Fruit fly (Drosophila melanogaster): Measurements from ENCODE around the gene CG11178.
A peak's percentile ranks its signal among the peaks of the same experiment; 100 is the strongest.

CG11178 gene

dm6 chrX:13616417-13617050 is 11.1 kb downstream of the CG11178 start, which contains the start of the genes tth and Tango2 (continued):
- TF ChIP-seq CG3919 (GFP tag; optimal IDR thresholded peaks at IDR 0.05) = peak; percentile 78
- TF ChIP-seq vri (GFP tag; optimal IDR thresholded peaks at IDR 0.05) = no peak
- TF ChIP-seq CG3032 (tag; optimal IDR thresholded peaks at IDR 0.05) = peak; percentile 82
- TF ChIP-seq Lpt (GFP tag; optimal IDR thresholded peaks at IDR 0.05) = peak; percentile 71
- TF ChIP-seq pdm3 (GFP tag; optimal IDR thresholded peaks at IDR 0.05) = peak; percentile 93
- TF ChIP-seq fd85E (GFP tag; optimal IDR thresholded peaks at IDR 0.05) = peak; percentile 22
- TF ChIP-seq Sox15 (GFP tag; optimal IDR thresholded peaks at IDR 0.05) = peak; percentile 76
- TF ChIP-seq CG8632 (GFP tag; optimal IDR thresholded peaks at IDR 0.05) = peak; percentile 81
- TF ChIP-seq Hr4 (GFP tag; optimal IDR thresholded peaks at IDR 0.05) = peak; percentile 86
- TF ChIP-seq CG31627 (GFP tag; optimal IDR thresholded peaks at IDR 0.05) = peak; percentile 91
- TF ChIP-seq CG11902 (GFP tag; optimal IDR thresholded peaks at IDR 0.05) = peak; percentile 58
- TF ChIP-seq Eip93F (GFP tag; optimal IDR thresholded peaks at IDR 0.05) = peak; percentile 85
- TF ChIP-seq spab (GFP tag; optimal IDR thresholded peaks at IDR 0.05) = no peak
- no peak for TF ChIP-seq Hr38 (GFP tag; optimal IDR thresholded peaks at IDR 0.05)
- peak; percentile 51 for TF ChIP-seq CG6808 (GFP tag; optimal IDR thresholded peaks at IDR 0.05)
- no peak for TF ChIP-seq dac (GFP tag; optimal IDR thresholded peaks at IDR 0.05)
- TF ChIP-seq CG11762 (GFP tag; optimal IDR thresholded peaks at IDR 0.05; ENCODE audit: insufficient read depth) = peak; percentile 56
- TF ChIP-seq Ets96B (tag; optimal IDR thresholded peaks at IDR 0.05) = peak; percentile 70
- TF ChIP-seq CG4318 (GFP tag; optimal IDR thresholded peaks at IDR 0.05) = no peak
- TF ChIP-seq CG10669 (GFP tag; optimal IDR thresholded peaks at IDR 0.05) = peak; percentile 73
- TF ChIP-seq Met (GFP tag; optimal IDR thresholded peaks at IDR 0.05) = peak; percentile 86
- peak; percentile 68 for TF ChIP-seq fd59A (GFP tag; optimal IDR thresholded peaks at IDR 0.05)
- peak; percentile 56 to 78 for TF ChIP-seq ss (GFP tag; optimal IDR thresholded peaks at IDR 0.05)
- peak in 1 of 2 experiments; percentile 60 for TF ChIP-seq salr (GFP tag; optimal IDR thresholded peaks at IDR 0.05)
- peak; percentile 89 for TF ChIP-seq CG8119 (GFP tag; IDR thresholded peaks at IDR 0.05)
- peak; percentile 58 for TF ChIP-seq CG11294 (GFP tag; IDR thresholded peaks at IDR 0.05)
- peak; percentile 47 for TF ChIP-seq CG1621 (tag; optimal IDR thresholded peaks at IDR 0.05)
- no peak for TF ChIP-seq CG16779 (tag; optimal IDR thresholded peaks at IDR 0.05)
- peak; percentile 77 for TF ChIP-seq net (GFP tag; optimal IDR thresholded peaks at IDR 0.05)
- peak; percentile 94 for TF ChIP-seq svp (GFP tag)
- TF ChIP-seq CG34406 (GFP tag; optimal IDR thresholded peaks at IDR 0.05) = peak; percentile 70
- peak; percentile 77 for TF ChIP-seq dsx (GFP tag; optimal IDR thresholded peaks at IDR 0.05; ENCODE audit: poor library complexity, severe bottlenecking)
- peak; percentile 83 for TF ChIP-seq eg (GFP tag; IDR thresholded peaks at IDR 0.05)
- peak; percentile 41 for TF ChIP-seq CG7368 (GFP tag; optimal IDR thresholded peaks at IDR 0.05)
- peak; percentile 80 for TF ChIP-seq CG6792 (GFP tag; optimal IDR thresholded peaks at IDR 0.05)
- peak; percentile 43 for TF ChIP-seq Blimp-1 (GFP tag; optimal IDR thresholded peaks at IDR 0.05)
- peak; percentile 85 for TF ChIP-seq Sox14 (GFP tag; optimal IDR thresholded peaks at IDR 0.05)

dm6 chrX:13624334-13625079 is 19.0 kb downstream of the CG11178 start, which contains the start of the genes CG2691 and NFAT:
Gene CG2691, minus strand, starts transcription at chrX:13624408.
Gene NFAT, plus strand, starts transcription at chrX:13624745.
- TF ChIP-seq spab (GFP tag; optimal IDR thresholded peaks at IDR 0.05) (no peak), CG31627 (GFP tag; optimal IDR thresholded peaks at IDR 0.05) (no peak), vri (GFP tag; optimal IDR thresholded peaks at IDR 0.05) (peak; percentile 44), topi (GFP tag; optimal IDR thresholded peaks at IDR 0.05) (peak; percentile 1), esn (GFP tag; optimal IDR thresholded peaks at IDR 0.05) (peak; percentile 39), OdsH (GFP tag; optimal IDR thresholded peaks at IDR 0.05) (no peak), CG8119 (GFP tag; IDR thresholded peaks at IDR 0.05) (no peak; the same call in 2 of the 3 replicates), achi (GFP tag; optimal IDR thresholded peaks at IDR 0.05) (no peak), CG9139 (GFP tag; optimal IDR thresholded peaks at IDR 0.05) (peak; percentile 50), CG8319 (GFP tag; optimal IDR thresholded peaks at IDR 0.05) (no peak), CG11762 (GFP tag; optimal IDR thresholded peaks at IDR 0.05; ENCODE audit: insufficient read depth) (no peak), Eip93F (GFP tag; optimal IDR thresholded peaks at IDR 0.05) (peak; percentile 30), Hr39 (GFP tag; optimal IDR thresholded peaks at IDR 0.05) (no peak), Ets96B (tag; optimal IDR thresholded peaks at IDR 0.05) (peak; percentile 22), CG6276 (GFP tag; optimal IDR thresholded peaks at IDR 0.05) (peak; percentile 29), CG10669 (GFP tag; optimal IDR thresholded peaks at IDR 0.05) (no peak), CG7368 (GFP tag; optimal IDR thresholded peaks at IDR 0.05) (no peak), Sox14 (GFP tag; optimal IDR thresholded peaks at IDR 0.05) (peak; percentile 59), CG6163 (GFP tag; IDR thresholded peaks at IDR 0.05) (0 out of 3 replicates have a peak, but pooled peaks have one; percentile 21), net (GFP tag; optimal IDR thresholded peaks at IDR 0.05) (no peak), Hr38 (GFP tag; optimal IDR thresholded peaks at IDR 0.05) (no peak), CG6854 (GFP tag; optimal IDR thresholded peaks at IDR 0.05) (no peak)
